Fruit fly (Drosophila melanogaster) whole organism, embryonic: ENCODE data around the gene r-l.

ENCODE experiments used
- CG10431 ChIP-seq: fragments of 200-800 bp; sonication (Bioruptor generic); optimal IDR thresholded peaks from 3 replicates; lab custom pipeline; 2018; ENCODE audit warnings: missing biosample characterization, mild to moderate bottlenecking, missing genetic modification characterization
- CG10543 ChIP-seq: fragments of 200-800 bp; sonication (Bioruptor generic); optimal IDR thresholded peaks from 3 replicates; lab custom pipeline; 2017; ENCODE audit warnings: missing biosample characterization, mild to moderate bottlenecking, missing genetic modification characterization, moderate library complexity
- CG12071 ChIP-seq: fragments of 200-800 bp; sonication (Bioruptor generic); optimal IDR thresholded peaks from 3 replicates; lab custom pipeline; 2018; ENCODE audit warnings: missing biosample characterization, mild to moderate bottlenecking, missing genetic modification characterization
- CG13894 ChIP-seq: fragments of 200-800 bp; sonication (Bioruptor generic); optimal IDR thresholded peaks from 3 replicates; lab custom pipeline; 2018; ENCODE audit warnings: missing biosample characterization, mild to moderate bottlenecking, missing genetic modification characterization, moderate library complexity
- CG14050 ChIP-seq: fragments of 200-800 bp; sonication (Bioruptor generic); IDR thresholded peaks from 3 replicates; pipeline ENCODE4 v1.3.6; 2022; ENCODE audit warnings: missing biosample characterization, missing genetic modification characterization
- CG15514 ChIP-seq: fragments of 200-800 bp; sonication (Bioruptor generic); optimal IDR thresholded peaks from 3 replicates; lab custom pipeline; 2017; ENCODE audit warnings: missing biosample characterization, missing genetic modification characterization, mild to moderate bottlenecking, moderate library complexity, missing genetic modification reagents
- CG17361 ChIP-seq: fragments of 200-800 bp; sonication (Bioruptor generic); IDR thresholded peaks from 3 replicates; pipeline ENCODE4 v1.3.6; 2022; ENCODE audit warnings: missing biosample characterization, missing genetic modification characterization
- CG18619 ChIP-seq: fragments of 200-800 bp; sonication (Bioruptor generic); optimal IDR thresholded peaks from 3 replicates; lab custom pipeline; 2017; ENCODE audit warnings: missing biosample characterization, mild to moderate bottlenecking, missing genetic modification characterization
- CG2199 ChIP-seq: fragments of 200-800 bp; sonication (Bioruptor generic); IDR thresholded peaks from 3 replicates; pipeline ENCODE4 v1.3.6; 2022; ENCODE audit warnings: missing biosample characterization, missing genetic modification characterization
- CG31224 ChIP-seq: fragments of 200-800 bp; sonication (Bioruptor generic); IDR thresholded peaks from 2 replicates; pipeline ENCODE4 v1.3.6; 2022; ENCODE audit warnings: missing biosample characterization, missing genetic modification characterization
- CG32532 ChIP-seq: fragments of 200-800 bp; sonication (Bioruptor generic); IDR thresholded peaks from 2 replicates; pipeline ENCODE4 v1.3.6; 2022; ENCODE audit warnings: missing biosample characterization, missing genetic modification characterization
- CG32767 ChIP-seq: fragments of 200-800 bp; sonication (Bioruptor generic); IDR thresholded peaks from 2 replicates; pipeline ENCODE4 v1.3.6; 2022; ENCODE audit warnings: missing biosample characterization, missing genetic modification characterization
- CG5953 ChIP-seq: fragments of 200-800 bp; sonication (Bioruptor generic); IDR thresholded peaks from 2 replicates; pipeline ENCODE4 v1.3.6; 2022; ENCODE audit warnings: missing biosample characterization, missing genetic modification characterization
- CG6791 ChIP-seq: fragments of 200-800 bp; sonication (Bioruptor generic); IDR thresholded peaks from 3 replicates; pipeline ENCODE4 v1.3.6; 2022; ENCODE audit warnings: missing biosample characterization, missing genetic modification characterization; ENCODE audit not compliant: partially characterized antibody
- CG7987 ChIP-seq: fragments of 200-800 bp; sonication (Bioruptor generic); optimal IDR thresholded peaks from 2 replicates; lab custom pipeline; 2018; ENCODE audit warnings: missing biosample characterization, mild to moderate bottlenecking, missing genetic modification characterization, moderate library complexity
- CG8924 ChIP-seq: fragments of 200-800 bp; optimal IDR thresholded peaks from 3 replicates; lab custom pipeline; 2019; ENCODE audit warnings: missing biosample characterization, mild to moderate bottlenecking, missing genetic modification characterization, moderate library complexity
- CG8944 ChIP-seq: fragments of 200-800 bp; sonication (Bioruptor generic); optimal IDR thresholded peaks from 3 replicates; lab custom pipeline; 2016; ENCODE audit warnings: missing biosample characterization, missing genetic modification characterization
- Deaf1 ChIP-seq: fragments of 200-800 bp; optimal IDR thresholded peaks from 3 replicates; lab custom pipeline; 2019; ENCODE audit warnings: missing biosample characterization, mild to moderate bottlenecking, missing genetic modification characterization, moderate library complexity
- Doc3 ChIP-seq: fragments of 200-800 bp; sonication (Bioruptor generic); IDR thresholded peaks from 3 replicates; pipeline ENCODE4 v1.3.6; 2022; ENCODE audit warnings: missing biosample characterization, missing genetic modification characterization; ENCODE audit not compliant: partially characterized antibody
- E2f2 ChIP-seq: fragments of 200-800 bp; sonication (Bioruptor generic); IDR thresholded peaks from 2 replicates; pipeline ENCODE4 v1.3.6; 2022; ENCODE audit warnings: missing biosample characterization, missing genetic modification characterization
- Ets65A ChIP-seq: fragments of 200-800 bp; sonication (Bioruptor generic); peaks from one replicate; lab custom pipeline; 2016; ENCODE audit warnings: missing biosample characterization, missing genetic modification characterization
- Hey ChIP-seq: fragments of 200-800 bp; sonication (Bioruptor generic); optimal IDR thresholded peaks from 3 replicates; lab custom pipeline; 2018; ENCODE audit warnings: missing biosample characterization, mild to moderate bottlenecking, missing genetic modification characterization
- Hsf ChIP-seq: fragments of 200-800 bp; sonication (Bioruptor generic); optimal IDR thresholded peaks from 3 replicates; lab custom pipeline; 2016; ENCODE audit warnings: missing biosample characterization, missing genetic modification characterization
- MBD-R2 ChIP-seq: fragments of 200-800 bp; sonication (Bioruptor generic); IDR thresholded peaks from 2 replicates; pipeline ENCODE4 v1.3.6; 2022; ENCODE audit warnings: missing biosample characterization, missing genetic modification characterization
- Med ChIP-seq: fragments of 200-800 bp; sonication (Bioruptor generic); peaks from one replicate; lab custom pipeline; 2016; ENCODE audit warnings: missing biosample characterization, missing genetic modification characterization, mild to moderate bottlenecking, inconsistent platforms, moderate library complexity
- NC2α ChIP-seq: fragments of 200-800 bp; sonication (Bioruptor generic); optimal IDR thresholded peaks from 2 replicates; lab custom pipeline; 2016; ENCODE audit warnings: missing biosample characterization, missing genetic modification characterization
- Neu2 ChIP-seq: fragments of 200-800 bp; sonication (Bioruptor generic); optimal IDR thresholded peaks from 3 replicates; lab custom pipeline; 2016; ENCODE audit warnings: missing biosample characterization, missing genetic modification characterization, borderline replicate concordance
- Nf-YA ChIP-seq: fragments of 200-800 bp; sonication (Bioruptor generic); IDR thresholded peaks from 2 replicates; pipeline ENCODE4 v1.3.6; 2022; ENCODE audit warnings: missing biosample characterization, missing genetic modification characterization
- Nf-YC ChIP-seq: fragments of 200-800 bp; optimal IDR thresholded peaks from 3 replicates; lab custom pipeline; 2019; ENCODE audit warnings: missing biosample characterization, mild to moderate bottlenecking, missing genetic modification characterization, moderate library complexity
- Sox100B ChIP-seq: fragments of 200-800 bp; sonication (Bioruptor generic); optimal IDR thresholded peaks from 3 replicates; lab custom pipeline; 2018; ENCODE audit warnings: missing biosample characterization, mild to moderate bottlenecking, missing genetic modification characterization
- al ChIP-seq: fragments of 200-800 bp; sonication (Bioruptor generic); IDR thresholded peaks from 2 replicates; pipeline ENCODE4 v1.3.6; 2022; ENCODE audit warnings: missing biosample characterization, missing genetic modification characterization
- bbx ChIP-seq: fragments of 200-800 bp; sonication (Bioruptor generic); IDR thresholded peaks from 2 replicates; pipeline ENCODE4 v1.3.6; 2022; ENCODE audit warnings: missing biosample characterization, missing genetic modification characterization; ENCODE audit not compliant: partially characterized antibody
- cwo ChIP-seq: fragments of 200-800 bp; sonication (Bioruptor generic); optimal IDR thresholded peaks from 3 replicates; lab custom pipeline; 2017; ENCODE audit warnings: missing biosample characterization, missing genetic modification characterization, mild to moderate bottlenecking, moderate library complexity, missing genetic modification reagents
- dysf ChIP-seq: fragments of 200-800 bp; sonication (Bioruptor generic); IDR thresholded peaks from 3 replicates; pipeline ENCODE4 v1.3.6; 2022; ENCODE audit warnings: missing biosample characterization, missing genetic modification characterization
- gcm2 ChIP-seq: fragments of 200-800 bp; sonication (Bioruptor generic); optimal IDR thresholded peaks from 2 replicates; lab custom pipeline; 2016; ENCODE audit warnings: missing biosample characterization, missing genetic modification characterization
- ken ChIP-seq: fragments of 200-800 bp; sonication (Bioruptor generic); IDR thresholded peaks from 3 replicates; pipeline ENCODE4 v1.3.6; 2022; ENCODE audit warnings: missing biosample characterization, missing genetic modification characterization
- kni ChIP-seq: fragments of 200-800 bp; sonication (Bioruptor generic); optimal IDR thresholded peaks from 3 replicates; lab custom pipeline; 2017; ENCODE audit warnings: mild to moderate bottlenecking, missing biosample characterization, missing genetic modification reagents, missing genetic modification characterization
- knrl ChIP-seq: fragments of 200-800 bp; sonication (Bioruptor generic); IDR thresholded peaks from 3 replicates; pipeline ENCODE4 v1.3.6; 2022; ENCODE audit warnings: missing biosample characterization, missing genetic modification characterization; ENCODE audit not compliant: partially characterized antibody
- lab ChIP-seq: fragments of 200-800 bp; sonication (Bioruptor generic); optimal IDR thresholded peaks from 3 replicates; lab custom pipeline; 2017; ENCODE audit warnings: missing biosample characterization, missing genetic modification characterization, mild to moderate bottlenecking, moderate library complexity, missing genetic modification reagents
- lov ChIP-seq, 2 experiments: fragments of 200-800 bp in 1 of 2; fragments of >200 bp in 1 of 2; sonication (Bioruptor generic) in 1 of 2; IDR thresholded peaks in 1 of 2; optimal IDR thresholded peaks in 1 of 2; 2 replicates in 1 of 2; 3 replicates in 1 of 2; pipeline versions ENCODE4 v1.3.6 to Lab custom; 2017 to 2022; ENCODE audit warnings: missing biosample characterization in 1 of 2, missing genetic modification characterization in 1 of 2
- oc ChIP-seq: fragments of 200-800 bp; sonication (Bioruptor generic); optimal IDR thresholded peaks from 2 replicates; lab custom pipeline; 2018; ENCODE audit warnings: missing biosample characterization, mild to moderate bottlenecking, missing genetic modification characterization, moderate library complexity
- pum ChIP-seq: fragments of 200-800 bp; sonication (Bioruptor generic); optimal IDR thresholded peaks from 2 replicates; lab custom pipeline; 2016; ENCODE audit warnings: missing biosample characterization, missing genetic modification characterization
- row ChIP-seq: fragments of 200-800 bp; sonication (Bioruptor generic); IDR thresholded peaks from 3 replicates; pipeline ENCODE4 v1.3.6; 2022; ENCODE audit warnings: missing biosample characterization, missing genetic modification characterization
- run ChIP-seq: fragments of 200-800 bp; sonication (Bioruptor generic); optimal IDR thresholded peaks from 3 replicates; lab custom pipeline; 2018; ENCODE audit warnings: missing biosample characterization, mild to moderate bottlenecking, missing genetic modification characterization
- slbo ChIP-seq: fragments of 200-800 bp; sonication (Bioruptor generic); IDR thresholded peaks from 2 replicates; pipeline ENCODE4 v1.3.6; 2022; ENCODE audit warnings: missing biosample characterization, missing genetic modification characterization
- stwl ChIP-seq: fragments of 200-800 bp; sonication (Bioruptor generic); optimal IDR thresholded peaks from 3 replicates; lab custom pipeline; 2018; ENCODE audit warnings: missing biosample characterization, mild to moderate bottlenecking, missing genetic modification characterization, moderate library complexity
- ttk ChIP-seq: fragments of 200-800 bp; sonication (Bioruptor generic); IDR thresholded peaks from 2 replicates; pipeline ENCODE4 v2.1.2; 2022; ENCODE audit warnings: missing biosample characterization, missing genetic modification characterization
- twi ChIP-seq: fragments of 200-800 bp; optimal IDR thresholded peaks from 2 replicates; lab custom pipeline; 2019; ENCODE audit warnings: missing biosample characterization, mild to moderate bottlenecking, missing genetic modification characterization, moderate library complexity
- yki ChIP-seq: fragments of >200 bp; optimal IDR thresholded peaks from 3 replicates; lab custom pipeline; 2018

Gene r-l

DNA sequence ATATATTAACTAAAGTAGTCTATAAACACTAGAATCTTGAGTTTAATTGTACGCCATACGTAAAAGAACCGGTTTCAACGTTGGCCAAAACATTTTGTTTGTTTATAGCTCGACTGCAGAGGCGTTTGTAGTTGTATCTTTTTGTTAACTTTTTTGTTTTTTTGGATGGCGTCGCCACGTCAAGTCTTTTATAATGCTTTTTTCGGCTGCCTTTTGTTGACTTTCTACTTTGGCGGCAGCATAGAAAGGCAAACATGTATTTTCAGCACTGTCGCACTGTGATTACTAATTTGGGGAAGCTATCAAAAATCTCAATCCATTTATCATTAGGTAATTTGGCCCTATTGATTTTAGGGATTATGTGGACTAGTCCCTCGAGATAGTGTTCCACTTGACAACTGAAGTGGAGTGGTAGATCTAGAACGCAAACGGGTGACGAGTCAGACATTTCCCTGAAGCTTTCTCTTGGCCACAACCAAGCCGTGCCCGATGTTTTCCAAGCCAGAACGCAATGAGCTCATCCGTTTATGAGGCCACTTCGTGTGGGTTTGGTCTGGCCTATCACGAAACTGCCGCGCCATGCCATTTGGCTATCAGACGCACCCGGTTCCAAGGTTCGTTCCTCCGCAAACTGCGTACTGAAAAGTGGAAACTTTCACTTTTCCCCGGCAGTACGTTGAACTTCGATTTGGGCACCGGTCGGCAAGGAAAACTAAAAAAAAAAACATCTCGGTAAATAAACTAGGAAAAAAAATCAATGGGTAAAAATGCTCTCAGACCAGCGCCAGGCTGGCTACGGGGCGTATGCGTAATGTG is 6.4 kb downstream of the r-l start (continued):
- TF ChIP-seq CG2199 (peak; percentile 15; the same call in 1 of the 3 replicates), CG6791 (0 out of 3 replicates have a peak, but pooled peaks have one; percentile 21), stwl (tag; lab: Kevin White, UChicago) (no peak), pum (no peak), E2f2 (GFP tag; lab: Robert Waterston, UW) (0 out of 2 replicates have a peak, but pooled peaks have one; percentile 28), Hey (tag; lab: Kevin White, UChicago) (no peak), CG5953 (GFP tag; lab: Robert Waterston, UW) (0 out of 2 replicates have a peak, but pooled peaks have one; percentile 16), CG8924 (peak; percentile 33), CG8944 (no peak), gcm2 (GFP tag; lab: Kevin White, UChicago) (no peak), al (GFP tag; lab: Robert Waterston, UW) (no peak), CG10543 (GFP tag; lab: Kevin White, UChicago) (peak; percentile 41), CG32767 (GFP tag; lab: Robert Waterston, UW) (no peak), lab (peak; percentile 53), CG17361 (GFP tag; lab: Robert Waterston, UW) (no peak), run (tag; lab: Kevin White, UChicago) (no peak), knrl (GFP tag; lab: Robert Waterston, UW) (no peak), oc (tag; lab: Kevin White, UChicago) (peak; percentile 18), CG14050 (GFP tag; lab: Robert Waterston, UW) (no peak), twi (tag; lab: Kevin White, UChicago) (no peak), kni (GFP tag; lab: Kevin White, UChicago) (peak; percentile 66), Neu2 (GFP tag; lab: Kevin White, UChicago) (no peak), ken (GFP tag; lab: Robert Waterston, UW) (no peak), CG12071 (GFP tag; lab: Kevin White, UChicago) (no peak), CG10431 (GFP tag; lab: Kevin White, UChicago) (no peak), CG32532 (GFP tag; lab: Robert Waterston, UW) (no peak), CG31224 (GFP tag; lab: Robert Waterston, UW) (no peak)

DNA sequence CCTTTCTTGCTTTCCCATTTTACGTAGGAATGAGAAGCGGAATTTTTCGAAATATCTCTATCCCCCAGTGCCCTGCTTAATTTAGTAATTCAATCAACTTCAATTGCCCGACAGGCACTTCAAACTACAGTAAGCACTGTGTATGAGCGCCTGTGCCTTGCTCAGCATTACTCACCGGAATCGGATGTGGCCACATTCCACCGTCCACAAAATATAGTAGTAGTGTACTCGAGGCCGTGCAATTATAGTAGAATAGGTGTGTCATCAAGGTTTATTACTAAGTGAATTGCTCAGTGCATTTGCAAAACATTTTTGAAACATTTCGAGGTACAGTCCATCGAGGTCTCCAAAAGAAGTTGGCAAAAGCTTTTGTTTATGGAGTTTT is 7.4 kb downstream of the r-l start:
- 0 out of 3 replicates have a peak, but pooled peaks have one; percentile 30 for TF ChIP-seq dysf (GFP tag; lab: Robert Waterston, UW)
- TF ChIP-seq Med: peak; percentile 87
- TF ChIP-seq Nf-YA: no peak
- no peak for TF ChIP-seq CG13894 (tag; lab: Kevin White, UChicago)
- no peak for TF ChIP-seq CG7987 (GFP tag; lab: Kevin White, UChicago)
- TF ChIP-seq lov (optimal IDR thresholded peaks at IDR 0.05; lab: Kevin White, UChicago): no peak
- TF ChIP-seq lov (GFP tag; IDR thresholded peaks at IDR 0.05; lab: Robert Waterston, UW): 0 out of 3 replicates have a peak, but pooled peaks have one; percentile 44
- peak; percentile 2 for TF ChIP-seq Ets65A (GFP tag; lab: Kevin White, UChicago)
- TF ChIP-seq NC2α (GFP tag; lab: Kevin White, UChicago): no peak
- TF ChIP-seq Sox100B: no peak
- TF ChIP-seq MBD-R2 (GFP tag; lab: Robert Waterston, UW): no peak
- TF ChIP-seq ttk (GFP tag; lab: Robert Waterston, UW): 0 out of 2 replicates have a peak, but pooled peaks have one; percentile 18
- peak; percentile 40; the same call in 2 of the 3 replicates for TF ChIP-seq row (GFP tag; lab: Robert Waterston, UW)
- no peak for TF ChIP-seq bbx
- TF ChIP-seq Hsf (GFP tag; lab: Kevin White, UChicago): no peak
- peak; percentile 15 for TF ChIP-seq CG15514
- 0 out of 2 replicates have a peak, but pooled peaks have one; percentile 19 for TF ChIP-seq slbo
- no peak for TF ChIP-seq Deaf1 (tag; lab: Kevin White, UChicago)
- no peak for TF ChIP-seq Doc3 (GFP tag; lab: Robert Waterston, UW)
- peak; percentile 24 for TF ChIP-seq CG18619 (GFP tag; lab: Kevin White, UChicago)
- TF ChIP-seq cwo: no peak
- no peak for TF ChIP-seq Nf-YC (tag; lab: Kevin White, UChicago)
- TF ChIP-seq yki (lab: Kevin White, UChicago): no peak
